Worm (Caenorhabditis elegans) whole organism, L1 larva: Measurements from ENCODE around the gene F33C8.4.

ENCODE experiments used
- C34B4.2 ChIP-seq: sonication (generic microtip); optimal IDR thresholded peaks from 2 replicates; lab custom pipeline; 2017; ENCODE audit warnings: mild to moderate bottlenecking, missing genetic modification characterization, missing compliant biosample characterization
- F16B12.6 ChIP-seq: fragments of 150-350 bp; optimal IDR thresholded peaks from 2 replicates; lab custom pipeline; 2014; ENCODE audit warnings: missing biosample characterization, missing genetic modification characterization
- Y116A8C.19 ChIP-seq: sonication (generic microtip); optimal IDR thresholded peaks from 2 replicates; lab custom pipeline; 2016; ENCODE audit warnings: missing compliant biosample characterization, missing genetic modification characterization, borderline replicate concordance
- aha-1 ChIP-seq: fragments of 150-350 bp; optimal IDR thresholded peaks from 2 replicates; lab custom pipeline; 2014; ENCODE audit warnings: missing biosample characterization, missing genetic modification characterization
- alr-1 ChIP-seq: fragments of 200-800 bp; sonication (Bioruptor generic); optimal IDR thresholded peaks from 2 replicates; lab custom pipeline; 2018; ENCODE audit warnings: borderline replicate concordance, mild to moderate bottlenecking, missing genetic modification characterization, missing compliant biosample characterization
- blmp-1 ChIP-seq: fragments of 150-350 bp; optimal IDR thresholded peaks from 2 replicates; lab custom pipeline; 2014; ENCODE audit warnings: missing biosample characterization, missing genetic modification characterization
- ceh-88 ChIP-seq: fragments of 200-800 bp; sonication (Bioruptor generic); IDR thresholded peaks from 2 replicates; pipeline ENCODE4 v1.3.6; 2022; ENCODE audit warnings: missing genetic modification characterization, missing compliant biosample characterization
- ceh-90 ChIP-seq: sonication (generic microtip); optimal IDR thresholded peaks from 2 replicates; lab custom pipeline; 2016; ENCODE audit warnings: missing genetic modification characterization, missing compliant biosample characterization
- ces-1 ChIP-seq: fragments of 150-350 bp; optimal IDR thresholded peaks from 2 replicates; lab custom pipeline; 2014; ENCODE audit warnings: missing biosample characterization, missing genetic modification reagents, missing genetic modification characterization
- dpl-1 ChIP-seq, 3 experiments: fragments of 150-350 bp in 2 of 3; sonication (generic microtip) in 1 of 3; optimal IDR thresholded peaks; 2 replicates each; lab custom pipeline; 2014 to 2017; ENCODE audit warnings: missing biosample characterization in 3 of 3, missing genetic modification characterization in 3 of 3, missing genetic modification reagents in 3 of 3
- dsc-1 ChIP-seq: sonication (generic microtip); optimal IDR thresholded peaks from 2 replicates; lab custom pipeline; 2016; ENCODE audit warnings: mild to moderate bottlenecking, missing genetic modification characterization, missing compliant biosample characterization
- efl-1 ChIP-seq, 4 experiments: fragments of 150-350 bp; optimal IDR thresholded peaks in 3 of 4; peaks in 1 of 4; 1 replicate in 1 of 4; 2 replicates in 3 of 4; lab custom pipeline; 2014; ENCODE audit warnings: missing biosample characterization in 2 of 4, missing genetic modification characterization in 2 of 4, missing genetic modification reagents in 2 of 4
- egl-27 ChIP-seq, 2 experiments: fragments of 150-350 bp in 1 of 2; sonication (generic microtip); optimal IDR thresholded peaks; 3 replicates each; lab custom pipeline; 2017 to 2018; ENCODE audit warnings: missing biosample characterization in 2 of 2, missing genetic modification characterization in 2 of 2, missing genetic modification reagents in 2 of 2
- elt-2 ChIP-seq: sonication (generic microtip); optimal IDR thresholded peaks from 2 replicates; lab custom pipeline; 2016; ENCODE audit warnings: missing genetic modification characterization, mild to moderate bottlenecking, inconsistent platforms, missing compliant biosample characterization, missing genetic modification reagents
- elt-3 ChIP-seq, 6 experiments: fragments of 150-350 bp in 1 of 6; sonication (generic microtip); optimal IDR thresholded peaks; 2 replicates each; lab custom pipeline; 2017 to 2018; ENCODE audit warnings: missing biosample characterization in 6 of 6, missing genetic modification characterization in 6 of 6, inconsistent platforms in 1 of 6
- fkh-10 ChIP-seq: sonication (generic microtip); optimal IDR thresholded peaks from 2 replicates; lab custom pipeline; 2017; ENCODE audit warnings: missing biosample characterization, missing genetic modification reagents, missing genetic modification characterization
- fkh-4 ChIP-seq: sonication (generic microtip); optimal IDR thresholded peaks from 2 replicates; lab custom pipeline; 2016; ENCODE audit warnings: missing compliant biosample characterization, missing genetic modification characterization, borderline replicate concordance
- fos-1 ChIP-seq: fragments of 150-350 bp; optimal IDR thresholded peaks from 2 replicates; lab custom pipeline; 2014; ENCODE audit warnings: missing biosample characterization, missing genetic modification characterization
- grh-1 ChIP-seq: fragments of 200-800 bp; sonication (Bioruptor generic); IDR thresholded peaks from 2 replicates; pipeline ENCODE4 v1.3.6; 2022; ENCODE audit warnings: missing genetic modification reagents, missing genetic modification characterization, missing compliant biosample characterization
- hlh-17 ChIP-seq: fragments of 200-800 bp; sonication (Bioruptor generic); optimal IDR thresholded peaks from 2 replicates; lab custom pipeline; 2018; ENCODE audit warnings: missing genetic modification characterization, mild to moderate bottlenecking, missing compliant biosample characterization, moderate library complexity, borderline replicate concordance
- irx-1 ChIP-seq: sonication (generic microtip); optimal IDR thresholded peaks from 2 replicates; lab custom pipeline; 2016; ENCODE audit warnings: missing genetic modification characterization, missing compliant biosample characterization
- isw-1 ChIP-seq: fragments of 200-800 bp; sonication (Bioruptor generic); IDR thresholded peaks from 2 replicates; pipeline ENCODE4 v1.3.6; 2022; ENCODE audit warnings: missing genetic modification characterization, missing compliant biosample characterization
- jun-1 ChIP-seq: fragments of 150-350 bp; optimal IDR thresholded peaks from 2 replicates; lab custom pipeline; 2014; ENCODE audit warnings: missing biosample characterization, missing genetic modification reagents, missing genetic modification characterization
- lin-14 ChIP-seq: fragments of 200-800 bp; sonication (Bioruptor generic); optimal IDR thresholded peaks from 2 replicates; lab custom pipeline; 2018; ENCODE audit warnings: mild to moderate bottlenecking, missing genetic modification characterization, moderate library complexity, missing compliant biosample characterization
- lir-3 ChIP-seq: sonication (generic microtip); optimal IDR thresholded peaks from 2 replicates; lab custom pipeline; 2016; ENCODE audit warnings: mild to moderate bottlenecking, missing genetic modification characterization, moderate library complexity, missing compliant biosample characterization; ENCODE audit not compliant: poor library complexity
- mab-9 ChIP-seq: fragments of 200-800 bp; sonication (Bioruptor generic); IDR thresholded peaks from 2 replicates; pipeline ENCODE4 v1.3.6; 2022; ENCODE audit warnings: missing genetic modification reagents, missing genetic modification characterization, missing compliant biosample characterization
- mdl-1 ChIP-seq, 2 experiments: fragments of 150-350 bp; optimal IDR thresholded peaks; 2 replicates each; lab custom pipeline; 2014 to 2017; ENCODE audit warnings: missing biosample characterization in 2 of 2, missing genetic modification characterization in 2 of 2, inconsistent platforms in 1 of 2
- nhr-19 ChIP-seq: fragments of 200-800 bp; sonication (Bioruptor generic); conservative IDR thresholded peaks from 2 replicates; pipeline ENCODE4 v1.3.6; 2022; ENCODE audit warnings: missing genetic modification characterization, missing compliant biosample characterization
- nhr-28 ChIP-seq: fragments of 150-350 bp; optimal IDR thresholded peaks from 2 replicates; lab custom pipeline; 2014; ENCODE audit warnings: missing biosample characterization, missing genetic modification characterization
- nhr-47 ChIP-seq: sonication (generic microtip); optimal IDR thresholded peaks from 2 replicates; lab custom pipeline; 2016; ENCODE audit warnings: mild to moderate bottlenecking, missing genetic modification characterization, moderate library complexity, missing compliant biosample characterization
- nhr-71 ChIP-seq: sonication (generic microtip); optimal IDR thresholded peaks from 2 replicates; lab custom pipeline; 2016; ENCODE audit warnings: mild to moderate bottlenecking, missing genetic modification characterization, moderate library complexity, missing compliant biosample characterization
- nhr-84 ChIP-seq: sonication (generic microtip); optimal IDR thresholded peaks from 2 replicates; lab custom pipeline; 2017; ENCODE audit warnings: missing biosample characterization, missing genetic modification characterization
- nhr-85 ChIP-seq: sonication (generic microtip); peaks from one replicate; lab custom pipeline; 2016; ENCODE audit warnings: missing genetic modification characterization, inconsistent platforms, missing compliant biosample characterization
- pag-3 ChIP-seq: sonication (generic microtip); optimal IDR thresholded peaks from 2 replicates; lab custom pipeline; 2017; ENCODE audit warnings: missing genetic modification characterization, mild to moderate bottlenecking, missing compliant biosample characterization, antibody characterized with exemption, borderline replicate concordance; ENCODE audit not compliant: insufficient read depth
- rnt-1 ChIP-seq: sonication (generic microtip); optimal IDR thresholded peaks from 2 replicates; lab custom pipeline; 2016; ENCODE audit warnings: mild to moderate bottlenecking, missing genetic modification characterization, moderate library complexity, missing compliant biosample characterization
- snpc-4 ChIP-seq: fragments of 150-350 bp; optimal IDR thresholded peaks from 2 replicates; lab custom pipeline; 2014; ENCODE audit warnings: missing biosample characterization, missing genetic modification characterization
- snu-23 ChIP-seq: sonication (generic microtip); optimal IDR thresholded peaks from 2 replicates; lab custom pipeline; 2016; ENCODE audit warnings: missing genetic modification characterization, missing compliant biosample characterization
- sptf-1 ChIP-seq: fragments of 150-350 bp; optimal IDR thresholded peaks from 2 replicates; lab custom pipeline; 2014; ENCODE audit warnings: missing biosample characterization, missing genetic modification characterization
- sup-37 ChIP-seq: fragments of 200-800 bp; sonication (Bioruptor generic); optimal IDR thresholded peaks from 2 replicates; lab custom pipeline; 2018; ENCODE audit warnings: mild to moderate bottlenecking, missing genetic modification characterization, missing compliant biosample characterization
- swsn-7 ChIP-seq: sonication (generic microtip); optimal IDR thresholded peaks from 2 replicates; lab custom pipeline; 2016; ENCODE audit warnings: missing genetic modification characterization, missing compliant biosample characterization
- tbx-2 ChIP-seq: sonication (generic microtip); optimal IDR thresholded peaks from 2 replicates; lab custom pipeline; 2016; ENCODE audit warnings: missing genetic modification characterization, missing compliant biosample characterization
- tlp-1 ChIP-seq: fragments of 150-350 bp; optimal IDR thresholded peaks from 2 replicates; lab custom pipeline; 2014; ENCODE audit warnings: missing biosample characterization, missing genetic modification characterization
- unc-130 ChIP-seq: fragments of 150-350 bp; optimal IDR thresholded peaks from 2 replicates; lab custom pipeline; 2017; ENCODE audit warnings: missing biosample characterization, missing genetic modification characterization, inconsistent platforms
- unc-30 ChIP-seq: sonication (generic microtip); optimal IDR thresholded peaks from 2 replicates; lab custom pipeline; 2017; ENCODE audit warnings: missing biosample characterization, missing genetic modification characterization
- unc-86 ChIP-seq: sonication (generic microtip); optimal IDR thresholded peaks from 2 replicates; lab custom pipeline; 2016; ENCODE audit warnings: missing genetic modification characterization, missing compliant biosample characterization
- zip-4 ChIP-seq: fragments of 200-800 bp; sonication (Bioruptor generic); optimal IDR thresholded peaks from 2 replicates; lab custom pipeline; 2018; ENCODE audit warnings: mild to moderate bottlenecking, missing genetic modification characterization, moderate library complexity, missing compliant biosample characterization
- ztf-4 ChIP-seq: fragments of 150-350 bp; optimal IDR thresholded peaks from 2 replicates; lab custom pipeline; 2014; ENCODE audit warnings: missing biosample characterization, missing genetic modification characterization

F33C8.4 gene

ce11 chrX:14731828-14732331 lies at the start of gene F33C8.4:
Gene F33C8.4, plus strand, starts transcription at chrX:14732281.
- TF ChIP-seq fos-1 (no peak), dsc-1 (tag; lab: Kevin White, UChicago) (peak; percentile 83), rnt-1 (peak; percentile 38), nhr-71 (tag; lab: Kevin White, UChicago) (peak; percentile 41), unc-130 (peak; percentile 29), lin-14 (GFP tag; lab: Kevin White, UChicago) (peak; percentile 70), mdl-1 (tag; optimal IDR thresholded peaks at IDR 0.05; lab: Kevin White, UChicago) (peak in 1 of 2 experiments; percentile 8), grh-1 (GFP tag; lab: Robert Waterston, UW) (no peak), fkh-4 (peak; percentile 18), snu-23 (GFP tag; lab: Kevin White, UChicago) (peak; percentile 7), ceh-90 (no peak), pag-3 (tag; lab: Kevin White, UChicago) (peak; percentile 43), lir-3 (tag; lab: Kevin White, UChicago) (no peak), dpl-1 (GFP tag; optimal IDR thresholded peaks at IDR 0.05; lab: Kevin White, UChicago) (no peak), irx-1 (tag; lab: Kevin White, UChicago) (no peak), tbx-2 (tag; lab: Kevin White, UChicago) (no peak), sptf-1 (tag; lab: Kevin White, UChicago) (no peak), snpc-4 (tag; lab: Kevin White, UChicago) (no peak)

ce11 chrX:14684406-14684927 lies 47.6 kb upstream of the F33C8.4 start, which contains the start of gene csq-1:
Gene csq-1, plus strand, starts transcription at chrX:14684877.
- TF ChIP-seq snu-23 (GFP tag; lab: Kevin White, UChicago) (peak; percentile 22), snpc-4 (tag; lab: Kevin White, UChicago) (no peak), C34B4.2 (tag; lab: Kevin White, UChicago) (no peak), mdl-1 (tag; optimal IDR thresholded peaks at IDR 0.05; lab: Kevin White, UChicago) (no peak), sup-37 (GFP tag; lab: Kevin White, UChicago) (no peak), ceh-88 (GFP tag; lab: Robert Waterston, UW) (no peak), isw-1 (GFP tag; lab: Robert Waterston, UW) (no peak), egl-27 (tag; optimal IDR thresholded peaks at IDR 0.05; lab: Kevin White, UChicago) (no peak), swsn-7 (tag; lab: Kevin White, UChicago) (no peak), blmp-1 (tag; lab: Kevin White, UChicago) (no peak), fkh-4 (no peak), mab-9 (GFP tag; lab: Robert Waterston, UW) (no peak), elt-2 (no peak), tlp-1 (no peak), elt-3 (tag; optimal IDR thresholded peaks at IDR 0.05; lab: Kevin White, UChicago) (no peak), lin-14 (GFP tag; lab: Kevin White, UChicago) (peak; percentile 82), nhr-71 (tag; lab: Kevin White, UChicago) (peak; percentile 45), ztf-4 (no peak), nhr-28 (tag; lab: Kevin White, UChicago) (no peak), ceh-90 (no peak), alr-1 (tag; lab: Kevin White, UChicago) (no peak), dsc-1 (tag; lab: Kevin White, UChicago) (no peak), efl-1 (optimal IDR thresholded peaks at IDR 0.05; lab: Kevin White, UChicago) (no peak), efl-1 (GFP tag; optimal IDR thresholded peaks at IDR 0.05 in 1 of 2; lab: Kevin White, UChicago) (peak in 1 of 2 experiments; percentile 86), Y116A8C.19 (tag; lab: Kevin White, UChicago) (no peak), hlh-17 (no peak), zip-4 (no peak), nhr-85 (tag; lab: Kevin White, UChicago) (no peak), sptf-1 (tag; lab: Kevin White, UChicago) (no peak), ces-1 (GFP tag; lab: Kevin White, UChicago) (no peak), F16B12.6 (tag; lab: Kevin White, UChicago) (no peak), nhr-19 (peak; percentile 30), fkh-10 (GFP tag; lab: Kevin White, UChicago) (peak; percentile 31), jun-1 (tag; lab: Kevin White, UChicago) (no peak), tbx-2 (tag; lab: Kevin White, UChicago) (no peak), dpl-1 (GFP tag; optimal IDR thresholded peaks at IDR 0.05; lab: Kevin White, UChicago) (no peak), unc-86 (tag; lab: Kevin White, UChicago) (no peak), unc-30 (tag; lab: Kevin White, UChicago) (no peak), fos-1 (no peak), nhr-47 (no peak), aha-1 (tag; lab: Kevin White, UChicago) (no peak), grh-1 (GFP tag; lab: Robert Waterston, UW) (no peak), nhr-84 (tag; lab: Kevin White, UChicago) (no peak)
